Worm (Caenorhabditis elegans) whole organism, L4 larva: ENCODE data around the gene capa-1.

Experiments
- D1046.2 ChIP-seq: fragments of 200-800 bp; sonication (Bioruptor generic); IDR thresholded peaks from 2 replicates; pipeline ENCODE4 v1.3.6; 2022; ENCODE audit warnings: missing genetic modification characterization, missing compliant biosample characterization
- F10B5.3 ChIP-seq: sonication (generic microtip); optimal IDR thresholded peaks from 2 replicates; lab custom pipeline; 2016; ENCODE audit warnings: mild to moderate bottlenecking, missing genetic modification characterization, missing compliant biosample characterization
- F37D6.2 ChIP-seq: sonication (generic microtip); optimal IDR thresholded peaks from 2 replicates; lab custom pipeline; 2016; ENCODE audit warnings: mild to moderate bottlenecking, missing genetic modification characterization, missing compliant biosample characterization
- F49E8.2 ChIP-seq: sonication (generic microtip); optimal IDR thresholded peaks from 2 replicates; lab custom pipeline; 2016; ENCODE audit warnings: missing compliant biosample characterization, mild to moderate bottlenecking, missing genetic modification characterization, borderline replicate concordance
- T26A8.4 ChIP-seq: fragments of 200-800 bp; sonication (Bioruptor generic); IDR thresholded peaks from 2 replicates; pipeline ENCODE4 v1.3.6; 2022; ENCODE audit warnings: missing genetic modification characterization, missing compliant biosample characterization
- Y105C5A.15 ChIP-seq: fragments of 200-800 bp; sonication (Bioruptor generic); IDR thresholded peaks from 2 replicates; pipeline ENCODE4 v1.3.6; 2022; ENCODE audit warnings: missing genetic modification characterization, missing compliant biosample characterization
- Y48G9A.11 ChIP-seq: fragments of 200-800 bp; sonication (Bioruptor generic); IDR thresholded peaks from 2 replicates; pipeline ENCODE4 v1.3.6; 2022; ENCODE audit warnings: missing genetic modification reagents, missing genetic modification characterization, missing compliant biosample characterization
- Y75B8A.6 ChIP-seq: fragments of 200-800 bp; sonication (Bioruptor generic); IDR thresholded peaks from 2 replicates; pipeline ENCODE4 v1.3.6; 2022; ENCODE audit warnings: missing genetic modification reagents, missing genetic modification characterization, missing compliant biosample characterization
- ZK337.2 ChIP-seq: fragments of 200-800 bp; sonication (Bioruptor generic); IDR thresholded peaks from 2 replicates; pipeline ENCODE4 v1.3.6; 2022; ENCODE audit warnings: missing genetic modification reagents, missing genetic modification characterization, missing compliant biosample characterization
- attf-4 ChIP-seq: sonication (generic microtip); optimal IDR thresholded peaks from 3 replicates; lab custom pipeline; 2017; ENCODE audit warnings: missing biosample characterization, missing genetic modification characterization
- ceh-20 ChIP-seq: fragments of 200-800 bp; sonication (Bioruptor generic); IDR thresholded peaks from 2 replicates; pipeline ENCODE4 v1.3.6; 2022; ENCODE audit warnings: missing genetic modification reagents, missing genetic modification characterization, missing compliant biosample characterization
- ceh-28 ChIP-seq: fragments of 150-350 bp; optimal IDR thresholded peaks from 2 replicates; lab custom pipeline; 2014; ENCODE audit warnings: missing biosample characterization, missing genetic modification reagents, missing genetic modification characterization
- ceh-32 ChIP-seq: sonication (generic microtip); optimal IDR thresholded peaks from 2 replicates; lab custom pipeline; 2016; ENCODE audit warnings: mild to moderate bottlenecking, missing genetic modification characterization, missing compliant biosample characterization; ENCODE audit not compliant: poor library complexity
- daf-16 ChIP-seq, 3 experiments: sonication (generic microtip); optimal IDR thresholded peaks; 2 replicates each; lab custom pipeline; 2016 to 2017; ENCODE audit warnings: missing genetic modification characterization in 3 of 3, missing genetic modification reagents in 3 of 3, mild to moderate bottlenecking in 2 of 3, missing compliant biosample characterization in 2 of 3, missing biosample characterization in 1 of 3, moderate library complexity in 1 of 3
- daf-19 ChIP-seq: fragments of 200-800 bp; sonication (Bioruptor generic); conservative IDR thresholded peaks from 2 replicates; pipeline ENCODE4 v1.3.6; 2022; ENCODE audit warnings: missing genetic modification characterization, missing compliant biosample characterization
- dmd-8 ChIP-seq: fragments of 200-800 bp; sonication (Bioruptor generic); IDR thresholded peaks from 2 replicates; pipeline ENCODE4 v1.3.6; 2022; ENCODE audit warnings: missing genetic modification characterization, missing compliant biosample characterization
- dmd-9 ChIP-seq: fragments of 200-800 bp; sonication (Bioruptor generic); IDR thresholded peaks from 2 replicates; pipeline ENCODE4 v1.3.6; 2022; ENCODE audit warnings: missing genetic modification reagents, missing genetic modification characterization, missing compliant biosample characterization
- dpl-1 ChIP-seq: fragments of 150-350 bp; optimal IDR thresholded peaks from 2 replicates; lab custom pipeline; 2014; ENCODE audit warnings: missing biosample characterization, missing genetic modification reagents, missing genetic modification characterization
- fos-1 ChIP-seq: fragments of 150-350 bp; optimal IDR thresholded peaks from 2 replicates; lab custom pipeline; 2014; ENCODE audit warnings: missing biosample characterization, missing genetic modification characterization
- hlh-11 ChIP-seq: fragments of 200-800 bp; sonication (Bioruptor generic); optimal IDR thresholded peaks from 2 replicates; lab custom pipeline; 2018; ENCODE audit warnings: mild to moderate bottlenecking, missing genetic modification characterization, missing compliant biosample characterization
- jun-1 ChIP-seq: fragments of 150-350 bp; optimal IDR thresholded peaks from 2 replicates; lab custom pipeline; 2014; ENCODE audit warnings: missing biosample characterization, missing genetic modification reagents, missing genetic modification characterization
- lim-7 ChIP-seq: fragments of 200-800 bp; sonication (Bioruptor generic); IDR thresholded peaks from 2 replicates; pipeline ENCODE4 v1.3.6; 2022; ENCODE audit warnings: missing genetic modification characterization, missing compliant biosample characterization
- lin-13 ChIP-seq: fragments of 150-350 bp; optimal IDR thresholded peaks from 2 replicates; lab custom pipeline; 2014; ENCODE audit warnings: missing biosample characterization, missing genetic modification reagents, missing genetic modification characterization
- lin-29 ChIP-seq: fragments of 200-800 bp; sonication (Bioruptor generic); IDR thresholded peaks from 2 replicates; pipeline ENCODE4 v1.3.6; 2022; ENCODE audit warnings: missing genetic modification reagents, missing genetic modification characterization, missing compliant biosample characterization
- madf-5 ChIP-seq, 2 experiments: fragments of 200-800 bp; sonication (Bioruptor generic); IDR thresholded peaks; 2 replicates each; pipeline ENCODE4 v1.3.6; 2022; ENCODE audit warnings: missing compliant biosample characterization in 2 of 2, missing genetic modification characterization in 2 of 2
- madf-9 ChIP-seq: fragments of 200-800 bp; sonication (Bioruptor generic); conservative IDR thresholded peaks from 2 replicates; pipeline ENCODE4 v1.3.6; 2022; ENCODE audit warnings: missing genetic modification reagents, missing genetic modification characterization, missing compliant biosample characterization
- mdl-1 ChIP-seq, 2 experiments: fragments of 150-350 bp in 1 of 2; sonication (generic microtip) in 1 of 2; optimal IDR thresholded peaks; 2 replicates each; lab custom pipeline; 2014 to 2017; ENCODE audit warnings: missing biosample characterization in 2 of 2, missing genetic modification characterization in 2 of 2
- mdt-29 ChIP-seq: fragments of 200-800 bp; sonication (Bioruptor generic); IDR thresholded peaks from 2 replicates; pipeline ENCODE4 v1.3.6; 2022; ENCODE audit warnings: missing genetic modification reagents, missing genetic modification characterization, missing compliant biosample characterization
- mep-1 ChIP-seq: fragments of 150-350 bp; sonication (generic microtip); optimal IDR thresholded peaks from 3 replicates; lab custom pipeline; 2014; ENCODE audit warnings: missing biosample characterization, missing genetic modification characterization
- mxl-3 ChIP-seq: fragments of 200-800 bp; sonication (Bioruptor generic); optimal IDR thresholded peaks from 2 replicates; lab custom pipeline; 2018; ENCODE audit warnings: mild to moderate bottlenecking, missing genetic modification characterization, missing compliant biosample characterization
- nhr-10 ChIP-seq: fragments of 150-350 bp; optimal IDR thresholded peaks from 2 replicates; lab custom pipeline; 2014; ENCODE audit warnings: missing biosample characterization, missing genetic modification characterization
- nhr-102 ChIP-seq: sonication (generic microtip); optimal IDR thresholded peaks from 2 replicates; lab custom pipeline; 2016; ENCODE audit warnings: mild to moderate bottlenecking, missing genetic modification characterization, moderate library complexity, missing compliant biosample characterization
- nhr-11 ChIP-seq: fragments of 150-350 bp; optimal IDR thresholded peaks from 2 replicates; lab custom pipeline; 2014; ENCODE audit warnings: missing biosample characterization, missing genetic modification characterization
- nhr-28 ChIP-seq: fragments of 150-350 bp; optimal IDR thresholded peaks from 2 replicates; lab custom pipeline; 2014; ENCODE audit warnings: missing biosample characterization, missing genetic modification characterization
- nhr-48 ChIP-seq: sonication (generic microtip); optimal IDR thresholded peaks from 2 replicates; lab custom pipeline; 2016; ENCODE audit warnings: mild to moderate bottlenecking, missing genetic modification characterization, missing compliant biosample characterization
- nhr-6 ChIP-seq: fragments of 150-350 bp; optimal IDR thresholded peaks from 2 replicates; lab custom pipeline; 2014; ENCODE audit warnings: missing biosample characterization, missing genetic modification characterization
- nhr-76 ChIP-seq: fragments of 150-350 bp; optimal IDR thresholded peaks from 2 replicates; lab custom pipeline; 2014; ENCODE audit warnings: missing biosample characterization, missing genetic modification characterization
- nhr-77 ChIP-seq: fragments of 150-350 bp; optimal IDR thresholded peaks from 2 replicates; lab custom pipeline; 2014; ENCODE audit warnings: missing biosample characterization, missing genetic modification characterization
- pha-4 ChIP-seq, 2 experiments: fragments of 150-350 bp in 1 of 2; fragments of 200-800 bp in 1 of 2; sonication (Bioruptor generic) in 1 of 2; IDR thresholded peaks in 1 of 2; optimal IDR thresholded peaks in 1 of 2; 2 replicates each; pipeline versions ENCODE4 v1.3.6 to Lab custom; 2014 to 2022; ENCODE audit warnings: missing genetic modification characterization in 2 of 2, missing genetic modification reagents in 2 of 2, missing biosample characterization in 1 of 2, missing compliant biosample characterization in 1 of 2
- saeg-2 ChIP-seq: fragments of 200-800 bp; sonication (Bioruptor generic); IDR thresholded peaks from 2 replicates; pipeline ENCODE4 v1.3.6; 2022; ENCODE audit warnings: missing genetic modification reagents, missing genetic modification characterization, missing compliant biosample characterization
- set-16 ChIP-seq: fragments of 200-800 bp; sonication (Bioruptor generic); IDR thresholded peaks from 2 replicates; pipeline ENCODE4 v1.3.6; 2022; ENCODE audit warnings: missing genetic modification reagents, missing genetic modification characterization, missing compliant biosample characterization
- snpc-1.2 ChIP-seq: fragments of 200-800 bp; sonication (Bioruptor generic); IDR thresholded peaks from 2 replicates; pipeline ENCODE4 v1.3.6; 2022; ENCODE audit warnings: missing genetic modification reagents, missing genetic modification characterization, missing compliant biosample characterization
- snpc-4 ChIP-seq: fragments of 150-350 bp; optimal IDR thresholded peaks from 2 replicates; lab custom pipeline; 2014; ENCODE audit warnings: missing biosample characterization, missing genetic modification characterization
- unc-130 ChIP-seq: sonication (generic microtip); optimal IDR thresholded peaks from 2 replicates; lab custom pipeline; 2016; ENCODE audit warnings: missing genetic modification reagents, missing genetic modification characterization, missing compliant biosample characterization
- unc-39 ChIP-seq: sonication (generic microtip); optimal IDR thresholded peaks from 2 replicates; lab custom pipeline; 2017; ENCODE audit warnings: missing biosample characterization, missing genetic modification characterization
- vab-7 ChIP-seq: fragments of 200-800 bp; sonication (Bioruptor generic); IDR thresholded peaks from 2 replicates; pipeline ENCODE4 v1.3.6; 2022; ENCODE audit warnings: missing genetic modification reagents, missing genetic modification characterization, missing compliant biosample characterization
- zag-1 ChIP-seq: fragments of 150-350 bp; optimal IDR thresholded peaks from 2 replicates; lab custom pipeline; 2014; ENCODE audit warnings: missing biosample characterization, missing genetic modification characterization
- zfp-2 ChIP-seq: sonication (generic microtip); optimal IDR thresholded peaks from 2 replicates; lab custom pipeline; 2016; ENCODE audit warnings: mild to moderate bottlenecking, missing genetic modification characterization, missing compliant biosample characterization
- zfp-3 ChIP-seq: fragments of 200-800 bp; sonication (Bioruptor generic); conservative IDR thresholded peaks from 2 replicates; pipeline ENCODE4 v1.3.6; 2022; ENCODE audit warnings: missing genetic modification reagents, missing genetic modification characterization, missing compliant biosample characterization
- zip-11 ChIP-seq: fragments of 200-800 bp; sonication (Bioruptor generic); IDR thresholded peaks from 2 replicates; pipeline ENCODE4 v1.3.6; 2022; ENCODE audit warnings: missing genetic modification characterization, missing compliant biosample characterization
- ztf-11 ChIP-seq: fragments of 150-350 bp; optimal IDR thresholded peaks from 2 replicates; lab custom pipeline; 2014; ENCODE audit warnings: missing biosample characterization, missing genetic modification characterization
- ztf-7 ChIP-seq: fragments of 150-350 bp; optimal IDR thresholded peaks from 2 replicates; lab custom pipeline; 2014; ENCODE audit warnings: missing biosample characterization, missing genetic modification characterization

Gene capa-1

ce11 chrX:5953174-5953573 is 34.0 kb downstream of the capa-1 start, which contains the start of the genes R07E4.5 and R07E4.3:
Gene R07E4.5 (minus strand): TSS chrX:5953174.
Gene R07E4.3 (plus strand): TSS chrX:5953458.
- TF ChIP-seq F10B5.3 (tag; lab: Kevin White, UChicago) (no peak), zip-11 (GFP tag; lab: Robert Waterston, UW) (no peak), madf-9 (GFP tag; lab: Robert Waterston, UW) (no peak), dmd-9 (no peak), F49E8.2 (no peak), F37D6.2 (tag; lab: Kevin White, UChicago) (no peak), ceh-32 (tag; lab: Kevin White, UChicago) (no peak), ceh-28 (tag; lab: Kevin White, UChicago) (no peak), madf-5 (GFP tag; IDR thresholded peaks at IDR 0.05; lab: Robert Waterston, UW) (no peak), nhr-48 (tag; lab: Kevin White, UChicago) (no peak), jun-1 (tag; lab: Kevin White, UChicago) (no peak), ceh-20 (GFP tag; lab: Robert Waterston, UW) (no peak), nhr-77 (tag; lab: Kevin White, UChicago) (peak; percentile 66), nhr-28 (tag; lab: Kevin White, UChicago) (peak; percentile 57), daf-16 (GFP tag; optimal IDR thresholded peaks at IDR 0.05; lab: Kevin White, UChicago) (no peak), daf-16 (tag; optimal IDR thresholded peaks at IDR 0.05; lab: Kevin White, UChicago) (peak; percentile 45), D1046.2 (GFP tag; lab: Robert Waterston, UW) (0 out of 2 replicates have a peak, but pooled peaks have one; percentile 29), nhr-6 (tag; lab: Kevin White, UChicago) (peak; percentile 58), Y48G9A.11 (GFP tag; lab: Robert Waterston, UW) (no peak), Y75B8A.6 (no peak), zag-1 (tag; lab: Kevin White, UChicago) (no peak), nhr-10 (tag; lab: Kevin White, UChicago) (no peak), dpl-1 (GFP tag; lab: Kevin White, UChicago) (peak; percentile 65), ZK337.2 (no peak), T26A8.4 (no peak), lin-13 (GFP tag; lab: Kevin White, UChicago) (peak; percentile 13), Y105C5A.15 (GFP tag; lab: Robert Waterston, UW) (no peak), mdt-29 (GFP tag; lab: Robert Waterston, UW) (no peak), mdl-1 (tag; optimal IDR thresholded peaks at IDR 0.05; lab: Kevin White, UChicago) (peak in 1 of 2 experiments; percentile 6), zfp-3 (GFP tag; lab: Robert Waterston, UW) (no peak), lin-29 (GFP tag; lab: Robert Waterston, UW) (no peak), unc-39 (tag; lab: Kevin White, UChicago) (no peak), lim-7 (GFP tag; lab: Robert Waterston, UW) (no peak), attf-4 (tag; lab: Kevin White, UChicago) (no peak), dmd-8 (GFP tag; lab: Robert Waterston, UW) (no peak), snpc-4 (tag; lab: Kevin White, UChicago) (no peak), saeg-2 (GFP tag; lab: Robert Waterston, UW) (no peak), mep-1 (peak; percentile 81), snpc-1.2 (no peak), nhr-76 (no peak), daf-19 (GFP tag; lab: Robert Waterston, UW) (no peak), mxl-3 (peak; percentile 2), zfp-2 (no peak), ztf-7 (tag; lab: Kevin White, UChicago) (no peak), fos-1 (no peak), hlh-11 (no peak), vab-7 (GFP tag; lab: Robert Waterston, UW) (no peak), unc-130 (GFP tag; lab: Kevin White, UChicago) (no peak), ztf-11 (tag; lab: Kevin White, UChicago) (no peak), pha-4 (GFP tag; IDR thresholded peaks at IDR 0.05; lab: Robert Waterston, UW) (no peak), pha-4 (tag; optimal IDR thresholded peaks at IDR 0.05; lab: Kevin White, UChicago) (no peak), nhr-102 (tag; lab: Kevin White, UChicago) (no peak), set-16 (GFP tag; lab: Robert Waterston, UW) (no peak), nhr-11 (tag; lab: Kevin White, UChicago) (peak; percentile 53)
